Worm (Caenorhabditis elegans): ENCODE measurements around the gene nhr-110.
A peak's percentile ranks its signal among the peaks of the same experiment; 100 is the strongest.

Gene nhr-110

ce11 chrV:1654845-1655244 is 30.6 kb upstream of the nhr-110 start, which contains the start of gene irld-11:
Gene irld-11 (plus strand): TSS chrV:1655145.
- TF ChIP-seq che-1 (tag; optimal IDR thresholded peaks at IDR 0.05) (no peak), unc-42 (tag; optimal IDR thresholded peaks at IDR 0.05) (peak; percentile 17)

- TF ChIP-seq hlh-6 (tag; optimal IDR thresholded peaks at IDR 0.05) = no peak
- TF ChIP-seq K02D7.2 (tag; optimal IDR thresholded peaks at IDR 0.05) = no peak
- TF ChIP-seq T23F11.4 (GFP tag; optimal IDR thresholded peaks at IDR 0.05) = no peak
- no peak for TF ChIP-seq pag-3 (tag; optimal IDR thresholded peaks at IDR 0.05; ENCODE audit: borderline replicate concordance)
- no peak for TF ChIP-seq lin-11 (tag; optimal IDR thresholded peaks at IDR 0.05)
- no peak for TF ChIP-seq ceh-24 (tag; optimal IDR thresholded peaks at IDR 0.05)
Observed at ce11 chrV:1651045-1651444, 26.8 kb upstream of the nhr-110 start, which contains the start of gene irld-44. Gene irld-44 (plus strand): TSS chrV:1651345.

DNA sequence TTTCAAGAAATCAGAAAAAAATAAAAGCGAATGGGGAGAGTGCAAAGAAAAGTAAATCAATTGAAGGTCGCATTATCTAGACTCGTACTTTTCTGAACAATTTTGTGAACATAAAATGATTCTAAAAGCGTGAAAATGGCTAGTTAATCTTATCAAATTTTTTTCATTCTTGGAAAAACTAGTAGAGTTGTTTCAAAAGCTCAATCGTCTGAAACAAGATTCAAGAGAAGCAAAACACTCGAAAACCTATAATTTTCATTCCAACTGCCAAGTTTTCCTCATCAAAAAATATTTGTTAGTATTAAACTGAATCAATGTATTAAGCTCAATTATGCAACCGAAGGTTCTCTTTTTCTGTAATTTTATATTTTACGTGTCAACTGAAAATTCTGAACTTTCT is 23.8 kb upstream of the nhr-110 start, which contains the start of gene irld-45:
TSS of gene irld-45 (plus strand) at position 301 of the 400 bp plus-strand sequence.
- TF ChIP-seq ceh-6 (GFP tag; optimal IDR thresholded peaks at IDR 0.05) = no peak
- no peak for TF ChIP-seq ztf-16 (tag; optimal IDR thresholded peaks at IDR 0.05)
- no peak for TF ChIP-seq pha-2 (tag; optimal IDR thresholded peaks at IDR 0.05)
- TF ChIP-seq pha-4 (tag; optimal IDR thresholded peaks at IDR 0.05) = no peak
- TF ChIP-seq unc-42 (tag; optimal IDR thresholded peaks at IDR 0.05) = no peak
- no peak for TF ChIP-seq elt-4 (tag; optimal IDR thresholded peaks at IDR 0.05)
- no peak for TF ChIP-seq ceh-34 (tag; optimal IDR thresholded peaks at IDR 0.05)
- no peak for TF ChIP-seq dve-1 (tag; optimal IDR thresholded peaks at IDR 0.05)
- TF ChIP-seq T23F11.4 (GFP tag; optimal IDR thresholded peaks at IDR 0.05) = no peak
- no peak for TF ChIP-seq unc-3 (GFP tag; conservative IDR thresholded peaks at IDR 0.05)
- TF ChIP-seq unc-3 (tag; optimal IDR thresholded peaks at IDR 0.05) = no peak
- no peak for TF ChIP-seq C38D4.7 (GFP tag; optimal IDR thresholded peaks at IDR 0.05)
- no peak for TF ChIP-seq unc-86 (tag; optimal IDR thresholded peaks at IDR 0.05)
- no peak for TF ChIP-seq sox-2 (GFP tag; IDR thresholded peaks at IDR 0.05)
- TF ChIP-seq pax-1 (tag; optimal IDR thresholded peaks at IDR 0.05) = no peak
- TF ChIP-seq lin-11 (tag; optimal IDR thresholded peaks at IDR 0.05) = no peak
- TF ChIP-seq K09A11.1 (tag; optimal IDR thresholded peaks at IDR 0.05; ENCODE audit: insufficient read depth) = no peak

DNA sequence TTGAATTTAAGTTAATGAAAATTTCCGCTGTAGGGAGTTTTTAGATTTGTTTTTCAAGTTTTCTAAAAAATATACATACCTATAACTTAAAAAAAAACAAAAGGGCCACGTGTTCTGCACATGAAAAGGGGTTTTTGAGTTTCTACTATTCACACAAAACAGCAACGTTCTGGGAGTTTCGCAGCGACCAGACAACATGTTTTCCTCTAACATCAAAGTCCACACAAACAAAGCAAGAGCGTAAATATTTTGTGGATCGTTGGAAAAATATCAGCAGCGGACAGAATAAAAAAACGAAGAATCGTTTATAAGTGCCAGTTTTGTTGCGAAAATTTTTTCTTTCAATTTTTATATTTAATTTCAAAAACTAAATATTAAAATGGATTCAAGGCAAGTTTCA is 19.6 kb upstream of the nhr-110 start, which contains the start of gene alh-2:
TSS of gene alh-2 (plus strand) at position 284 of the 400 bp plus-strand sequence.
- TF ChIP-seq T23F11.4 (GFP tag; optimal IDR thresholded peaks at IDR 0.05) (no peak), nhr-232 (tag; optimal IDR thresholded peaks at IDR 0.05) (no peak), sox-4 (tag; optimal IDR thresholded peaks at IDR 0.05) (no peak), hlh-6 (tag; optimal IDR thresholded peaks at IDR 0.05) (no peak)

ce11 chrV:1642768-1643167 is 18.5 kb upstream of the nhr-110 start:
- TF ChIP-seq Y22D7AL.16 (tag; optimal IDR thresholded peaks at IDR 0.05) (no peak), ceh-22 (tag; optimal IDR thresholded peaks at IDR 0.05) (no peak), ceh-48 (tag; optimal IDR thresholded peaks at IDR 0.05) (no peak), pha-4 (tag; optimal IDR thresholded peaks at IDR 0.05) (no peak), fax-1 (tag; optimal IDR thresholded peaks at IDR 0.05) (no peak), dve-1 (tag; optimal IDR thresholded peaks at IDR 0.05) (no peak), T23F11.4 (GFP tag; optimal IDR thresholded peaks at IDR 0.05) (no peak), fkh-10 (GFP tag; optimal IDR thresholded peaks at IDR 0.05) (no peak), lin-11 (tag; optimal IDR thresholded peaks at IDR 0.05) (no peak), hlh-8 (tag; optimal IDR thresholded peaks at IDR 0.05) (no peak), ceh-30 (tag; optimal IDR thresholded peaks at IDR 0.05) (no peak), ceh-34 (tag; optimal IDR thresholded peaks at IDR 0.05) (no peak), nhr-11 (tag; optimal IDR thresholded peaks at IDR 0.05) (no peak), pat-9 (tag; optimal IDR thresholded peaks at IDR 0.05) (no peak)
